Worm (Caenorhabditis elegans) whole organism, L3 larva: Measurements from ENCODE around the gene his-5.

ENCODE experiments used
- R02D3.7 ChIP-seq: fragments of 150-350 bp; optimal IDR thresholded peaks from 2 replicates; lab custom pipeline; 2014; ENCODE audit warnings: missing biosample characterization, missing genetic modification characterization
- ama-1 ChIP-seq: fragments of 150-350 bp; optimal IDR thresholded peaks from 2 replicates; lab custom pipeline; 2018
- daf-12 ChIP-seq: fragments of 150-350 bp; optimal IDR thresholded peaks from 2 replicates; lab custom pipeline; 2014; ENCODE audit warnings: missing biosample characterization, missing genetic modification reagents, missing genetic modification characterization
- egl-5 ChIP-seq: fragments of 150-350 bp; optimal IDR thresholded peaks from 2 replicates; lab custom pipeline; 2017; ENCODE audit warnings: missing biosample characterization, missing genetic modification reagents, missing genetic modification characterization, inconsistent platforms
- fkh-10 ChIP-seq: sonication (generic microtip); optimal IDR thresholded peaks from 2 replicates; lab custom pipeline; 2017; ENCODE audit warnings: missing biosample characterization, missing genetic modification reagents, missing genetic modification characterization
- lsy-12 ChIP-seq: sonication (generic microtip); optimal IDR thresholded peaks from 2 replicates; lab custom pipeline; 2016; ENCODE audit warnings: mild to moderate bottlenecking, missing genetic modification characterization, missing compliant biosample characterization
- nhr-11 ChIP-seq: fragments of 150-350 bp; optimal IDR thresholded peaks from 2 replicates; lab custom pipeline; 2014; ENCODE audit warnings: missing biosample characterization, missing genetic modification characterization
- nhr-237 ChIP-seq: fragments of 150-350 bp; optimal IDR thresholded peaks from 2 replicates; lab custom pipeline; 2014; ENCODE audit warnings: missing biosample characterization, missing genetic modification characterization
- sea-2 ChIP-seq: fragments of 150-350 bp; sonication (generic microtip); optimal IDR thresholded peaks from 4 replicates; lab custom pipeline; 2014; ENCODE audit warnings: missing biosample characterization, missing genetic modification reagents, missing genetic modification characterization
- snpc-4 ChIP-seq: fragments of 150-350 bp; optimal IDR thresholded peaks from 2 replicates; lab custom pipeline; 2014; ENCODE audit warnings: missing biosample characterization, missing genetic modification characterization
- unc-39 ChIP-seq: sonication (generic microtip); optimal IDR thresholded peaks from 4 replicates; lab custom pipeline; 2017; ENCODE audit warnings: missing biosample characterization, missing genetic modification characterization
- unc-62 ChIP-seq: fragments of 150-350 bp; sonication (generic microtip); optimal IDR thresholded peaks from 4 replicates; lab custom pipeline; 2014; ENCODE audit warnings: missing biosample characterization, missing genetic modification reagents, missing genetic modification characterization
- zag-1 ChIP-seq: fragments of 150-350 bp; optimal IDR thresholded peaks from 2 replicates; lab custom pipeline; 2014; ENCODE audit warnings: missing biosample characterization, missing genetic modification characterization
- ztf-11 ChIP-seq: fragments of 150-350 bp; optimal IDR thresholded peaks from 2 replicates; lab custom pipeline; 2014; ENCODE audit warnings: missing biosample characterization, missing genetic modification characterization

- TF ChIP-seq unc-62 (GFP tag; lab: Kevin White, UChicago) (no peak), nhr-11 (tag; lab: Kevin White, UChicago) (no peak), ztf-11 (tag; lab: Kevin White, UChicago) (no peak), egl-5 (no peak), ama-1 (lab: Kevin White, UChicago) (no peak), nhr-237 (tag; lab: Kevin White, UChicago) (no peak), snpc-4 (tag; lab: Kevin White, UChicago) (no peak), lsy-12 (tag; lab: Kevin White, UChicago) (no peak), R02D3.7 (tag; lab: Kevin White, UChicago) (no peak), sea-2 (GFP tag; lab: Kevin White, UChicago) (no peak), daf-12 (tag; lab: Kevin White, UChicago) (no peak), zag-1 (tag; lab: Kevin White, UChicago) (no peak), unc-39 (tag; lab: Kevin White, UChicago) (no peak), fkh-10 (no peak)
These were observed 1.1 kb upstream of the his-5 start for ce11 chrV:8533916-8534315.
